Worm (Caenorhabditis elegans) whole organism, late embryonic: ENCODE results near the gene T01C3.2.
"Not testable (repeated sequence)": the region's sequence is repeated elsewhere in the genome, so short reads cannot be mapped to it uniquely, and the experiment has no call there.

Source experiments
- F13H6.1 ChIP-seq: sonication (generic microtip); optimal IDR thresholded peaks from 2 replicates; lab custom pipeline; 2016; ENCODE audit warnings: missing genetic modification characterization, missing compliant biosample characterization
- K02D7.2 ChIP-seq: sonication (generic microtip); optimal IDR thresholded peaks from 2 replicates; lab custom pipeline; 2017; ENCODE audit warnings: mild to moderate bottlenecking, missing genetic modification characterization, missing compliant biosample characterization
- Y22D7AL.16 ChIP-seq: sonication (generic microtip); optimal IDR thresholded peaks from 2 replicates; lab custom pipeline; 2016; ENCODE audit warnings: missing genetic modification characterization, missing compliant biosample characterization
- ahr-1 ChIP-seq: sonication (generic microtip); optimal IDR thresholded peaks from 2 replicates; lab custom pipeline; 2016; ENCODE audit warnings: missing genetic modification characterization, missing compliant biosample characterization
- ceh-19 ChIP-seq: fragments of 200-800 bp; sonication (Bioruptor generic); optimal IDR thresholded peaks from 2 replicates; lab custom pipeline; 2018; ENCODE audit warnings: mild to moderate bottlenecking, missing genetic modification characterization, missing compliant biosample characterization
- ceh-2 ChIP-seq: sonication (generic microtip); optimal IDR thresholded peaks from 2 replicates; lab custom pipeline; 2016; ENCODE audit warnings: missing genotype, missing genetic modification characterization, missing compliant biosample characterization
- ceh-22 ChIP-seq: sonication (generic microtip); optimal IDR thresholded peaks from 2 replicates; lab custom pipeline; 2017; ENCODE audit warnings: missing biosample characterization, missing genetic modification characterization
- ceh-31 ChIP-seq: sonication (generic microtip); optimal IDR thresholded peaks from 2 replicates; lab custom pipeline; 2016; ENCODE audit warnings: missing genetic modification characterization, missing compliant biosample characterization
- ceh-34 ChIP-seq: sonication (generic microtip); optimal IDR thresholded peaks from 2 replicates; lab custom pipeline; 2016; ENCODE audit warnings: mild to moderate bottlenecking, missing genetic modification characterization, missing compliant biosample characterization
- ceh-48 ChIP-seq: sonication (generic microtip); optimal IDR thresholded peaks from 2 replicates; lab custom pipeline; 2016; ENCODE audit warnings: missing genetic modification characterization, inconsistent platforms, missing compliant biosample characterization
- ceh-6 ChIP-seq: fragments of 200-800 bp; sonication (Bioruptor generic); optimal IDR thresholded peaks from 2 replicates; lab custom pipeline; 2018; ENCODE audit warnings: mild to moderate bottlenecking, missing genetic modification characterization, missing compliant biosample characterization
- dmd-4 ChIP-seq: sonication (generic microtip); optimal IDR thresholded peaks from 2 replicates; lab custom pipeline; 2016; ENCODE audit warnings: borderline replicate concordance, missing genetic modification characterization, missing compliant biosample characterization
- dve-1 ChIP-seq: sonication (generic microtip); optimal IDR thresholded peaks from 2 replicates; lab custom pipeline; 2017; ENCODE audit warnings: antibody characterized with exemption, mild to moderate bottlenecking, missing genetic modification characterization, missing compliant biosample characterization
- elt-4 ChIP-seq: sonication (generic microtip); optimal IDR thresholded peaks from 2 replicates; lab custom pipeline; 2016; ENCODE audit warnings: missing genetic modification characterization, missing compliant biosample characterization
- fkh-10 ChIP-seq: fragments of 150-350 bp; optimal IDR thresholded peaks from 2 replicates; lab custom pipeline; 2014; ENCODE audit warnings: missing biosample characterization, missing genetic modification reagents, missing genetic modification characterization
- fkh-6 ChIP-seq: sonication (generic microtip); optimal IDR thresholded peaks from 2 replicates; lab custom pipeline; 2016; ENCODE audit warnings: missing genetic modification characterization, missing compliant biosample characterization
- hlh-13 ChIP-seq: fragments of 200-800 bp; sonication (Bioruptor generic); optimal IDR thresholded peaks from 2 replicates; lab custom pipeline; 2018; ENCODE audit warnings: mild to moderate bottlenecking, missing genetic modification characterization, missing compliant biosample characterization
- mec-3 ChIP-seq: sonication (generic microtip); optimal IDR thresholded peaks from 2 replicates; lab custom pipeline; 2016; ENCODE audit warnings: borderline replicate concordance, missing genetic modification characterization, missing compliant biosample characterization
- nfya-1 ChIP-seq: sonication (generic microtip); optimal IDR thresholded peaks from 2 replicates; lab custom pipeline; 2017; ENCODE audit warnings: missing genetic modification characterization, mild to moderate bottlenecking, missing compliant biosample characterization, antibody characterized with exemption, moderate library complexity
- npax-4 ChIP-seq: sonication (generic microtip); optimal IDR thresholded peaks from 2 replicates; lab custom pipeline; 2016; ENCODE audit warnings: missing genetic modification characterization, missing compliant biosample characterization
- pax-1 ChIP-seq: fragments of 150-350 bp; optimal IDR thresholded peaks from 2 replicates; lab custom pipeline; 2014; ENCODE audit warnings: missing biosample characterization, missing genetic modification characterization
- pros-1 ChIP-seq: fragments of 150-350 bp; optimal IDR thresholded peaks from 2 replicates; lab custom pipeline; 2014; ENCODE audit warnings: missing biosample characterization, missing genetic modification reagents, missing genetic modification characterization
- ref-2 ChIP-seq: sonication (generic microtip); optimal IDR thresholded peaks from 2 replicates; lab custom pipeline; 2016; ENCODE audit warnings: missing genetic modification characterization, missing compliant biosample characterization
- sox-4 ChIP-seq: sonication (generic microtip); optimal IDR thresholded peaks from 2 replicates; lab custom pipeline; 2017; ENCODE audit warnings: mild to moderate bottlenecking, missing genetic modification characterization, inconsistent platforms, missing compliant biosample characterization
- syd-9 ChIP-seq: sonication (generic microtip); optimal IDR thresholded peaks from 2 replicates; lab custom pipeline; 2016; ENCODE audit warnings: mild to moderate bottlenecking, missing genetic modification characterization, moderate library complexity, missing compliant biosample characterization
- tbx-2 ChIP-seq: sonication (generic microtip); optimal IDR thresholded peaks from 2 replicates; lab custom pipeline; 2016; ENCODE audit warnings: missing genetic modification characterization, missing compliant biosample characterization
- unc-55 ChIP-seq: sonication (generic microtip); optimal IDR thresholded peaks from 2 replicates; lab custom pipeline; 2017; ENCODE audit warnings: missing biosample characterization, missing genetic modification reagents, missing genetic modification characterization
- zip-5 ChIP-seq: sonication (generic microtip); optimal IDR thresholded peaks from 2 replicates; lab custom pipeline; 2016; ENCODE audit warnings: missing genetic modification characterization, missing compliant biosample characterization

The T01C3.2 gene

ce11 chrV:15020732-15021131, 29.8 kb downstream of the T01C3.2 start, which contains the start of gene F14H8.5:
F14H8.5 (plus strand) TSS chrV:15021032.
- TF ChIP-seq ceh-48 (tag; lab: Kevin White, UChicago), result no peak
- no peak for TF ChIP-seq ceh-19 (GFP tag; lab: Kevin White, UChicago)
- no peak for TF ChIP-seq ceh-34 (tag; lab: Kevin White, UChicago)
- TF ChIP-seq, all 69 proteins: peak for 0

- no peak for TF ChIP-seq ceh-22 (tag; lab: Kevin White, UChicago)
- no peak for TF ChIP-seq dve-1 (tag; lab: Kevin White, UChicago)
- TF ChIP-seq hlh-13 (GFP tag; lab: Kevin White, UChicago), result no peak
- no peak for TF ChIP-seq ceh-34 (tag; lab: Kevin White, UChicago)
- no peak for TF ChIP-seq sox-4 (tag; lab: Kevin White, UChicago)
- no peak for TF ChIP-seq zip-5 (tag; lab: Kevin White, UChicago)
- no peak for TF ChIP-seq ceh-31 (tag; lab: Kevin White, UChicago)
- no peak for TF ChIP-seq ceh-2
- no peak for TF ChIP-seq fkh-10 (GFP tag; lab: Kevin White, UChicago)
- no peak for TF ChIP-seq pros-1 (tag; lab: Kevin White, UChicago)
- no peak for TF ChIP-seq ceh-6 (GFP tag; lab: Kevin White, UChicago)
- no peak for TF ChIP-seq pax-1
- no peak for TF ChIP-seq F13H6.1
- no peak for TF ChIP-seq K02D7.2 (tag; lab: Kevin White, UChicago)
- no peak for TF ChIP-seq mec-3 (tag; lab: Kevin White, UChicago)
- TF ChIP-seq, all 69 proteins: peak for 0
Measured at ce11 chrV:15023544-15023943, 32.6 kb downstream of the T01C3.2 start, which contains the start of gene F14H8.4. F14H8.4 (plus strand) TSS chrV:15023844.

- TF ChIP-seq zip-5 (tag; lab: Kevin White, UChicago), result no peak
- TF ChIP-seq nfya-1, result no peak
- TF ChIP-seq syd-9 (tag; lab: Kevin White, UChicago), result no peak
- TF ChIP-seq ceh-6 (GFP tag; lab: Kevin White, UChicago), result no peak
- TF ChIP-seq Y22D7AL.16 (tag; lab: Kevin White, UChicago), result no peak
- no peak for TF ChIP-seq elt-4
- no peak for TF ChIP-seq ahr-1
- no peak for TF ChIP-seq fkh-6 (tag; lab: Kevin White, UChicago)
- no peak for TF ChIP-seq F13H6.1
- TF ChIP-seq tbx-2, result no peak
- no peak for TF ChIP-seq dmd-4 (tag; lab: Kevin White, UChicago)
Measured at ce11 chrV:15028896-15029519, 38.0 kb downstream of the T01C3.2 start, which contains the start of gene F14H8.8. F14H8.8 (plus strand) TSS chrV:15029469.

- not testable (repeated sequence) for TF ChIP-seq elt-4; npax-4 (tag; lab: Kevin White, UChicago); syd-9 (tag; lab: Kevin White, UChicago)
- TF ChIP-seq, all 69 proteins: peak for 0; not testable (repeated sequence) for 69
Measured at ce11 chrV:15031373-15031772, 40.4 kb downstream of the T01C3.2 start, which contains the start of gene cng-1. cng-1 (minus strand) TSS chrV:15031473.

- TF ChIP-seq unc-55 (GFP tag; lab: Kevin White, UChicago); ceh-48 (tag; lab: Kevin White, UChicago); ref-2 (tag; lab: Kevin White, UChicago): not testable (repeated sequence)
Measured at ce11 chrV:15036769-15037168, 45.8 kb downstream of the T01C3.2 start, which contains the start of gene melo-3. melo-3 (minus strand) TSS chrV:15036869.
